Worm (Caenorhabditis elegans) whole organism, L4 larva: ENCODE data around the gene rer-1.

ENCODE experiments used
- lin-38 ChIP-seq: fragments of 200-800 bp; sonication (Bioruptor generic); IDR thresholded peaks from 2 replicates; pipeline ENCODE4 v1.3.6; 2022; ENCODE audit warnings: missing genetic modification reagents, missing genetic modification characterization, missing compliant biosample characterization
- unc-62 ChIP-seq, 3 experiments: fragments of 150-350 bp in 1 of 3; sonication (generic microtip); optimal IDR thresholded peaks in 2 of 3; peaks in 1 of 3; 1 replicate in 1 of 3; 2 replicates in 2 of 3; lab custom pipeline; 2014 to 2017; ENCODE audit warnings: missing biosample characterization in 3 of 3, missing genetic modification characterization in 3 of 3, missing genetic modification reagents in 3 of 3, missing genotype in 1 of 3

DNA sequence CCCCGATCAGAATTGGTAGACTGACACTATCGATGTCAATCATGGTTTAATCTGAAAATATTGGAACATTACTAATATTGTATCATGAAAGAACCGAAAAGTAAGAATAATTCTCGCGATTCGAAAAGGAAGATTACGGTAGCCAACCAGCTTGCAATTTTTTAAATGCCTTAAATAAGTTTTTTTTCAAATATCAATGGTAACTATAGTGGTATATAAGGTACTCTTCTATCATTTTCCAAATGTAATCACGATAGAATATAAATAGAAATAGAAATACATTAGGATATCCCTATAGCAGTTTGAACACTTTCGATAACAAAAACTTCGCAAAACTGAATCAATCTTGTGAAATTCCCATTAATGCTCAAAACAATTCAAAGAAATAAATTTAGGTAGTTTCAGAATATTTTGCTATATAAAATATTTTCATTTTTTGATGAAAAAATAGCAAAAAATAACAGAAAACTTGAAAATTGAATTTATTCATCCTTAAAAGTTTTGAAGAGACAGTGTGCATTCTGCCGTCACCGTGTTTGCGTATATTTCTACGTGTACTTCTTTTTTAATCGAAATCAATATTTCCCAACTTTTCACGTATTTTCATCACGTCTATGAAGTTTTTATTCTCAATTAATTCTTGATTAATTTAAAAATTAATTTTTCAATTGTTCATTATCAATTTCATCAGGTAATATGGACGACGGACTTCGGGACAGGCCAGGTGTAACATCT lies at the start of gene rer-1, which contains the start of gene F46C5.9:
- TF ChIP-seq unc-62 (GFP tag; optimal IDR thresholded peaks at IDR 0.05 in 1 of 2; lab: Kevin White, UChicago): no peak
- TF ChIP-seq unc-62 (tag; optimal IDR thresholded peaks at IDR 0.05; lab: Kevin White, UChicago): no peak
- no peak for TF ChIP-seq lin-38 (GFP tag; lab: Robert Waterston, UW)
